Fruit fly (Drosophila melanogaster) whole organism, embryonic: ENCODE measurements around the gene CG2021.

Experiments
- CG10274 ChIP-seq: fragments of 200-800 bp; sonication (Bioruptor generic); optimal IDR thresholded peaks from 3 replicates; lab custom pipeline; 2017; ENCODE audit warnings: missing biosample characterization, mild to moderate bottlenecking, missing genetic modification characterization
- CG11093 ChIP-seq: fragments of 200-800 bp; sonication (Bioruptor generic); IDR thresholded peaks from 3 replicates; pipeline ENCODE4 v1.3.6; 2022; ENCODE audit warnings: missing biosample characterization, missing genetic modification characterization
- CG12071 ChIP-seq: fragments of 200-800 bp; sonication (Bioruptor generic); optimal IDR thresholded peaks from 3 replicates; lab custom pipeline; 2018; ENCODE audit warnings: missing biosample characterization, mild to moderate bottlenecking, missing genetic modification characterization
- Optix ChIP-seq: fragments of 200-800 bp; sonication (Bioruptor generic); IDR thresholded peaks from 3 replicates; pipeline ENCODE4 v1.3.6; 2022; ENCODE audit warnings: missing biosample characterization, missing genetic modification characterization
- Usf ChIP-seq: fragments of 200-800 bp; sonication (Bioruptor generic); optimal IDR thresholded peaks from 2 replicates; lab custom pipeline; 2017; ENCODE audit warnings: missing genotype, missing biosample characterization, missing genetic modification characterization
- pfk ChIP-seq: fragments of 200-800 bp; sonication (Bioruptor generic); optimal IDR thresholded peaks from 2 replicates; lab custom pipeline; 2018; ENCODE audit warnings: missing biosample characterization, mild to moderate bottlenecking, missing genetic modification characterization, moderate library complexity

- TF ChIP-seq CG10274 (GFP tag; lab: Kevin White, UChicago): peak; percentile 95
- peak; percentile 59 for TF ChIP-seq pfk
- peak; percentile 99 for TF ChIP-seq Usf (GFP tag; lab: Kevin White, UChicago)
- peak; percentile 99 for TF ChIP-seq CG12071 (GFP tag; lab: Kevin White, UChicago)
- TF ChIP-seq CG11093: peak; percentile 97
- peak; percentile 99 for TF ChIP-seq Optix
Observed at dm6 chr3L:1746338-1747199, 30.6 kb downstream of the CG2021 start, which contains the start of gene CG13921.
